Worm (Caenorhabditis elegans): ENCODE measurements around the gene nlt-1.

- TF ChIP-seq mep-1 (tag; optimal IDR thresholded peaks at IDR 0.05): no peak
- no peak for TF ChIP-seq ama-1 (optimal IDR thresholded peaks at IDR 0.05)
- no peak for TF ChIP-seq zip-4 (GFP tag; optimal IDR thresholded peaks at IDR 0.05)
- no peak for TF ChIP-seq lin-15B (tag; optimal IDR thresholded peaks at IDR 0.05)
Measured at ce11 chrII:10016013-10016412, 15.1 kb upstream of the nlt-1 start, which contains the start of gene lec-2.

All from whole organism, L1 larva.